Fruit fly (Drosophila melanogaster) whole organism, embryonic: ENCODE measurements around the gene teq.

ENCODE experiments used
- BEAF-32 ChIP-seq: fragments of 200-800 bp; sonication (Bioruptor generic); optimal IDR thresholded peaks from 3 replicates; lab custom pipeline; 2017; ENCODE audit warnings: missing biosample characterization, missing genetic modification characterization, mild to moderate bottlenecking, moderate library complexity, missing genetic modification reagents
- CG1024 ChIP-seq: fragments of 200-800 bp; sonication (Bioruptor generic); IDR thresholded peaks from 2 replicates; pipeline ENCODE4 v1.3.6; 2022; ENCODE audit warnings: missing biosample characterization, missing genetic modification characterization
- CG10543 ChIP-seq: fragments of 200-800 bp; sonication (Bioruptor generic); optimal IDR thresholded peaks from 3 replicates; lab custom pipeline; 2017; ENCODE audit warnings: missing biosample characterization, mild to moderate bottlenecking, missing genetic modification characterization, moderate library complexity
- CG12071 ChIP-seq: fragments of 200-800 bp; sonication (Bioruptor generic); optimal IDR thresholded peaks from 3 replicates; lab custom pipeline; 2018; ENCODE audit warnings: missing biosample characterization, mild to moderate bottlenecking, missing genetic modification characterization
- CG12155 ChIP-seq: fragments of 200-800 bp; sonication (Bioruptor generic); optimal IDR thresholded peaks from 3 replicates; lab custom pipeline; 2016; ENCODE audit warnings: missing biosample characterization, missing genetic modification characterization
- CG13775 ChIP-seq: fragments of 200-800 bp; sonication (Bioruptor generic); optimal IDR thresholded peaks from 3 replicates; lab custom pipeline; 2017; ENCODE audit warnings: missing biosample characterization, mild to moderate bottlenecking, missing genetic modification characterization
- CG15696 ChIP-seq: fragments of 200-800 bp; sonication (Bioruptor generic); optimal IDR thresholded peaks from 2 replicates; lab custom pipeline; 2019; ENCODE audit warnings: missing biosample characterization, mild to moderate bottlenecking, missing genetic modification characterization, moderate library complexity
- CG1792 ChIP-seq: fragments of 200-800 bp; sonication (Bioruptor generic); optimal IDR thresholded peaks from 2 replicates; lab custom pipeline; 2016; ENCODE audit warnings: missing biosample characterization, missing genetic modification characterization
- CG2889 ChIP-seq: fragments of 200-800 bp; sonication (Bioruptor generic); IDR thresholded peaks from 3 replicates; pipeline ENCODE4 v1.3.6; 2022; ENCODE audit warnings: missing biosample characterization, missing genetic modification characterization
- CG34422 ChIP-seq: fragments of 200-800 bp; sonication (Bioruptor generic); IDR thresholded peaks from 3 replicates; pipeline ENCODE4 v1.3.6; 2022; ENCODE audit warnings: missing biosample characterization, missing genetic modification characterization
- CG3726 ChIP-seq: fragments of 200-800 bp; sonication (Bioruptor generic); IDR thresholded peaks from 3 replicates; pipeline ENCODE4, ENCODE4 v1.3.6; 2022; ENCODE audit warnings: missing biosample characterization, missing genetic modification characterization
- CG3838 ChIP-seq: fragments of 200-800 bp; sonication (Bioruptor generic); optimal IDR thresholded peaks from 3 replicates; lab custom pipeline; 2016; ENCODE audit warnings: missing biosample characterization, missing genetic modification characterization
- CG43689 ChIP-seq: fragments of 200-800 bp; sonication (Bioruptor generic); IDR thresholded peaks from 2 replicates; pipeline ENCODE4 v1.3.6; 2022; ENCODE audit warnings: missing biosample characterization, missing genetic modification characterization
- CG7839 ChIP-seq: fragments of 200-800 bp; sonication (Bioruptor generic); optimal IDR thresholded peaks from 3 replicates; lab custom pipeline; 2018; ENCODE audit warnings: missing biosample characterization, mild to moderate bottlenecking, missing genetic modification characterization, moderate library complexity
- CG7987 ChIP-seq: fragments of 200-800 bp; sonication (Bioruptor generic); optimal IDR thresholded peaks from 2 replicates; lab custom pipeline; 2018; ENCODE audit warnings: missing biosample characterization, mild to moderate bottlenecking, missing genetic modification characterization, moderate library complexity
- CG8281 ChIP-seq: fragments of 200-800 bp; sonication (Bioruptor generic); optimal IDR thresholded peaks from 2 replicates; lab custom pipeline; 2018; ENCODE audit warnings: missing biosample characterization, mild to moderate bottlenecking, missing genetic modification characterization, moderate library complexity
- Ets65A ChIP-seq: fragments of 200-800 bp; sonication (Bioruptor generic); peaks from one replicate; lab custom pipeline; 2016; ENCODE audit warnings: missing biosample characterization, missing genetic modification characterization
- Fer3 ChIP-seq: fragments of 200-800 bp; sonication (Bioruptor generic); optimal IDR thresholded peaks from 2 replicates; lab custom pipeline; 2018; ENCODE audit warnings: missing biosample characterization, mild to moderate bottlenecking, missing genetic modification characterization, moderate library complexity
- HmgD ChIP-seq: fragments of 200-800 bp; sonication (Bioruptor generic); optimal IDR thresholded peaks from 3 replicates; lab custom pipeline; 2016; ENCODE audit warnings: missing biosample characterization, missing genetic modification characterization
- Nf-YA ChIP-seq: fragments of 200-800 bp; sonication (Bioruptor generic); IDR thresholded peaks from 2 replicates; pipeline ENCODE4 v1.3.6; 2022; ENCODE audit warnings: missing biosample characterization, missing genetic modification characterization
- Nf-YC ChIP-seq: fragments of 200-800 bp; optimal IDR thresholded peaks from 3 replicates; lab custom pipeline; 2019; ENCODE audit warnings: missing biosample characterization, mild to moderate bottlenecking, missing genetic modification characterization, moderate library complexity
- Sox102F ChIP-seq: fragments of 200-800 bp; sonication (Bioruptor generic); optimal IDR thresholded peaks from 2 replicates; lab custom pipeline; 2018; ENCODE audit warnings: missing biosample characterization, mild to moderate bottlenecking, missing genetic modification characterization, moderate library complexity
- Taf1 ChIP-seq: fragments of 200-800 bp; sonication (Bioruptor generic); IDR thresholded peaks from 2 replicates; pipeline ENCODE4 v1.3.6; 2022; ENCODE audit warnings: missing biosample characterization, missing genetic modification characterization
- aop ChIP-seq: fragments of 200-800 bp; sonication (Bioruptor generic); IDR thresholded peaks from 2 replicates; pipeline ENCODE4 v1.3.6; 2022; ENCODE audit warnings: missing biosample characterization, missing genetic modification characterization
- ap ChIP-seq: fragments of 200-800 bp; sonication (Bioruptor generic); IDR thresholded peaks from 2 replicates; pipeline ENCODE4 v1.3.6; 2022; ENCODE audit warnings: missing biosample characterization, missing genetic modification characterization
- bab2 ChIP-seq: fragments of 200-800 bp; sonication (Bioruptor generic); optimal IDR thresholded peaks from 2 replicates; lab custom pipeline; 2016; ENCODE audit warnings: missing biosample characterization, missing genetic modification characterization
- bbx ChIP-seq: fragments of 200-800 bp; sonication (Bioruptor generic); IDR thresholded peaks from 2 replicates; pipeline ENCODE4 v1.3.6; 2022; ENCODE audit warnings: missing biosample characterization, missing genetic modification characterization; ENCODE audit not compliant: partially characterized antibody
- br ChIP-seq: fragments of >200 bp; optimal IDR thresholded peaks from 2 replicates; lab custom pipeline; 2017
- chinmo ChIP-seq: fragments of 200-800 bp; sonication (Bioruptor generic); IDR thresholded peaks from 4 replicates; pipeline ENCODE4 v1.3.6; 2022; ENCODE audit warnings: missing biosample characterization, missing genetic modification characterization; ENCODE audit not compliant: partially characterized antibody
- chm ChIP-seq: fragments of 200-800 bp; sonication (Bioruptor generic); IDR thresholded peaks from 2 replicates; pipeline ENCODE4 v1.3.6; 2022; ENCODE audit warnings: missing biosample characterization, missing genetic modification characterization
- danr ChIP-seq: fragments of 200-800 bp; sonication (Bioruptor generic); IDR thresholded peaks from 2 replicates; pipeline ENCODE4 v1.3.6; 2022; ENCODE audit warnings: missing biosample characterization, missing genetic modification characterization
- fd96Cb ChIP-seq: fragments of 200-800 bp; sonication (Bioruptor generic); optimal IDR thresholded peaks from 2 replicates; lab custom pipeline; 2018; ENCODE audit warnings: missing biosample characterization, mild to moderate bottlenecking, missing genetic modification characterization, moderate library complexity
- gcm2 ChIP-seq: fragments of 200-800 bp; sonication (Bioruptor generic); optimal IDR thresholded peaks from 2 replicates; lab custom pipeline; 2016; ENCODE audit warnings: missing biosample characterization, missing genetic modification characterization
- hth ChIP-seq: fragments of >200 bp; optimal IDR thresholded peaks from 2 replicates; lab custom pipeline; 2017; ENCODE audit warnings: inconsistent platforms
- jigr1 ChIP-seq: fragments of 200-800 bp; sonication (Bioruptor generic); IDR thresholded peaks from 3 replicates; pipeline ENCODE4 v1.3.6; 2022; ENCODE audit warnings: missing biosample characterization, missing genetic modification characterization
- nau ChIP-seq: fragments of 200-800 bp; sonication (Bioruptor generic); optimal IDR thresholded peaks from 3 replicates; lab custom pipeline; 2017; ENCODE audit warnings: missing biosample characterization, mild to moderate bottlenecking, missing genetic modification characterization, missing genetic modification reagents
- nmo ChIP-seq: fragments of 200-800 bp; sonication (Bioruptor generic); optimal IDR thresholded peaks from 2 replicates; lab custom pipeline; 2018; ENCODE audit warnings: missing biosample characterization, mild to moderate bottlenecking, missing genetic modification characterization, moderate library complexity
- p53 ChIP-seq: fragments of 200-800 bp; sonication (Bioruptor generic); optimal IDR thresholded peaks from 2 replicates; lab custom pipeline; 2016; ENCODE audit warnings: missing biosample characterization, missing genetic modification characterization
- phol ChIP-seq: fragments of 200-800 bp; sonication (Bioruptor generic); optimal IDR thresholded peaks from 3 replicates; lab custom pipeline; 2018; ENCODE audit warnings: missing biosample characterization, mild to moderate bottlenecking, missing genetic modification characterization, moderate library complexity
- pum ChIP-seq: fragments of 200-800 bp; sonication (Bioruptor generic); optimal IDR thresholded peaks from 2 replicates; lab custom pipeline; 2016; ENCODE audit warnings: missing biosample characterization, missing genetic modification characterization
- ro ChIP-seq: fragments of 200-800 bp; sonication (Bioruptor generic); IDR thresholded peaks from 2 replicates; pipeline ENCODE4 v1.3.6; 2022; ENCODE audit warnings: missing biosample characterization, missing genetic modification characterization
- salm ChIP-seq: fragments of 200-800 bp; sonication (Bioruptor generic); optimal IDR thresholded peaks from 2 replicates; lab custom pipeline; 2018; ENCODE audit warnings: missing biosample characterization, mild to moderate bottlenecking, missing genetic modification characterization
- sc ChIP-seq, 3 experiments: fragments of >200 bp in 2 of 3; fragments of 200-800 bp in 1 of 3; sonication (Bioruptor generic) in 1 of 3; optimal IDR thresholded peaks; 2 replicates in 2 of 3; 3 replicates in 1 of 3; lab custom pipeline; 2017; ENCODE audit warnings: mild to moderate bottlenecking in 1 of 3, missing biosample characterization in 1 of 3, missing genetic modification characterization in 1 of 3, missing genetic modification reagents in 1 of 3
- shn ChIP-seq: fragments of 200-800 bp; sonication (Bioruptor generic); optimal IDR thresholded peaks from 3 replicates; lab custom pipeline; 2016; ENCODE audit warnings: missing biosample characterization, missing genetic modification characterization
- slou ChIP-seq: fragments of 200-800 bp; sonication (Bioruptor generic); optimal IDR thresholded peaks from 3 replicates; lab custom pipeline; 2016; ENCODE audit warnings: missing biosample characterization, missing genetic modification characterization
- sug ChIP-seq: fragments of 200-800 bp; optimal IDR thresholded peaks from 2 replicates; lab custom pipeline; 2019; ENCODE audit warnings: missing biosample characterization, mild to moderate bottlenecking, missing genetic modification characterization, moderate library complexity
- tgo ChIP-seq: fragments of 200-800 bp; sonication (Bioruptor generic); IDR thresholded peaks from 3 replicates; pipeline ENCODE4 v1.3.6; 2022; ENCODE audit warnings: missing biosample characterization, missing genetic modification characterization
- tio ChIP-seq: fragments of 200-800 bp; sonication (Bioruptor generic); optimal IDR thresholded peaks from 2 replicates; lab custom pipeline; 2017; ENCODE audit warnings: missing biosample characterization, missing genetic modification characterization, inconsistent platforms
- toy ChIP-seq: fragments of 200-800 bp; sonication (Bioruptor generic); IDR thresholded peaks from 2 replicates; pipeline ENCODE4 v1.3.6; 2022; ENCODE audit warnings: missing biosample characterization, missing genetic modification characterization
- vfl ChIP-seq: fragments of 200-800 bp; sonication (Bioruptor generic); optimal IDR thresholded peaks from 2 replicates; lab custom pipeline; 2016; ENCODE audit warnings: missing biosample characterization, missing genetic modification characterization

The teq gene

DNA sequence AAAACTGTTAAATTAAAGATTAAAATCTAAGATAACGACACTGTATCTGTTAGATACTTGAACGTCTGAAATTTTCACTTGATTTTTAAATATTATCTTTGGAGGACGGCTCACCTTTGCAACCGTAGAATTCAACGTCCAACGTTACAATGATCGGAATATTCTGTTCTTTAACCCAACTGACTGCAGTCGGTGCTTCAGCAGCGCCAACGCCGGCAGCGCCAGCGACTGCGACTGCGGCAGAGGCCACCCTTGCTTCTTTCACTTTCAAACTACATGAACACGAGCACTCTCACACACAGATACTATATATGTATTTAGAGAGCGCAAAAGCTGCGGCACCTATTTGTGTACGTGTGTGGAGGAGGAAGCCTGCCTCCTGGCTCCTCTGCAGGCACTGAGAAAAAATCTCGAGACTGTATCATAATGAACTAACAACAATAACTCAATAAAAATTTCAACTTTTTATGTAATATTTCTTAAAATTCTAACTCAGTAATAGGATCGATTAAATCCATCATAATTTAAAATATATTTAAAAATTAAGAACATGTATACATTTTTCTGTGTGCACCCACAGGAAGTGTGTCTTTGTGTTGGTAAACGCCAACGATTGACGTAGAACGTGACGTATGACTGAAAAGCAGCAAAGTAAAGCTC is 16.9 kb upstream of the teq start (continued):
- TF ChIP-seq shn (GFP tag; lab: Kevin White, UChicago) (no peak), fd96Cb (tag; lab: Kevin White, UChicago) (peak; percentile 86), Nf-YC (tag; lab: Kevin White, UChicago) (peak; percentile 83), CG8281 (peak; percentile 71), p53 (no peak), CG2889 (peak; percentile 78), sc (optimal IDR thresholded peaks at IDR 0.05; lab: Kevin White, UChicago) (no peak), sc (GFP tag; optimal IDR thresholded peaks at IDR 0.05; lab: Kevin White, UChicago) (peak; percentile 83), jigr1 (GFP tag; lab: Robert Waterston, UW) (peak; percentile 78; the same call in 2 of the 3 replicates), CG13775 (peak; percentile 88), aop (GFP tag; lab: Robert Waterston, UW) (0 out of 2 replicates have a peak, but pooled peaks have one; percentile 4), phol (tag; lab: Kevin White, UChicago) (peak; percentile 91), ro (GFP tag; lab: Robert Waterston, UW) (peak; percentile 54; the same call in 1 of the 2 replicates), vfl (GFP tag; lab: Kevin White, UChicago) (peak; percentile 54), Fer3 (tag; lab: Kevin White, UChicago) (peak; percentile 90), danr (peak; percentile 86), Ets65A (GFP tag; lab: Kevin White, UChicago) (peak; percentile 93), CG12071 (GFP tag; lab: Kevin White, UChicago) (peak; percentile 78), hth (lab: Kevin White, UChicago) (no peak), CG15696 (tag; lab: Kevin White, UChicago) (peak; percentile 71), ap (GFP tag; lab: Robert Waterston, UW) (peak; percentile 78), tgo (GFP tag; lab: Robert Waterston, UW) (peak; percentile 90), tio (GFP tag; lab: Kevin White, UChicago) (peak; percentile 86), CG1792 (GFP tag; lab: Kevin White, UChicago) (peak; percentile 10), br (no peak), sug (tag; lab: Kevin White, UChicago) (peak; percentile 92), toy (GFP tag; lab: Robert Waterston, UW) (peak; percentile 75; the same call in 1 of the 2 replicates), chinmo (GFP tag; lab: Robert Waterston, UW) (no peak), salm (tag; lab: Kevin White, UChicago) (peak; percentile 81), pum (GFP tag; lab: Kevin White, UChicago) (peak; percentile 38), CG10543 (GFP tag; lab: Kevin White, UChicago) (peak; percentile 95), CG1024 (GFP tag; lab: Robert Waterston, UW) (peak; percentile 75), Taf1 (GFP tag; lab: Robert Waterston, UW) (peak; percentile 90), Sox102F (GFP tag; lab: Kevin White, UChicago) (peak; percentile 93), nmo (GFP tag; lab: Kevin White, UChicago) (peak; percentile 93), CG12155 (GFP tag; lab: Kevin White, UChicago) (peak; percentile 87), slou (peak; percentile 83), chm (GFP tag; lab: Robert Waterston, UW) (peak; percentile 65; the same call in 1 of the 2 replicates), nau (GFP tag; lab: Kevin White, UChicago) (peak; percentile 72), bbx (GFP tag; lab: Robert Waterston, UW) (no peak), CG43689 (GFP tag; lab: Robert Waterston, UW) (peak; percentile 62; the same call in 1 of the 2 replicates), CG3838 (GFP tag; lab: Kevin White, UChicago) (peak; percentile 52), HmgD (no peak), CG7839 (tag; lab: Kevin White, UChicago) (peak; percentile 95), BEAF-32 (GFP tag; lab: Kevin White, UChicago) (no peak), CG34422 (peak; percentile 86), bab2 (GFP tag; lab: Kevin White, UChicago) (peak; percentile 46), gcm2 (GFP tag; lab: Kevin White, UChicago) (peak; percentile 63), Nf-YA (GFP tag; lab: Robert Waterston, UW) (peak; percentile 79), CG3726 (peak; percentile 59; the same call in 1 of the 3 replicates), CG7987 (GFP tag; lab: Kevin White, UChicago) (peak; percentile 68)
